Worm (Caenorhabditis elegans) whole organism, young adult: ENCODE results near the gene rpi-2.

Experiments
- B0019.2 ChIP-seq: fragments of 200-800 bp; sonication (Bioruptor generic); conservative IDR thresholded peaks from 2 replicates; pipeline ENCODE4 v1.3.6; 2022; ENCODE audit warnings: missing genetic modification reagents, missing genetic modification characterization, missing compliant biosample characterization
- B0336.3 ChIP-seq: fragments of 200-800 bp; sonication (Bioruptor generic); IDR thresholded peaks from 2 replicates; pipeline ENCODE4 v1.3.6; 2022; ENCODE audit warnings: missing genetic modification characterization, missing compliant biosample characterization
- F33H1.4 ChIP-seq: fragments of 200-800 bp; sonication (Bioruptor generic); IDR thresholded peaks from 2 replicates; pipeline ENCODE4 v1.3.6; 2022; ENCODE audit warnings: missing genetic modification reagents, missing genetic modification characterization, missing compliant biosample characterization
- F52B5.7 ChIP-seq: sonication (generic microtip); optimal IDR thresholded peaks from 2 replicates; lab custom pipeline; 2016; ENCODE audit warnings: mild to moderate bottlenecking, missing genetic modification characterization, missing compliant biosample characterization
- F57C9.4 ChIP-seq: sonication (generic microtip); optimal IDR thresholded peaks from 2 replicates; lab custom pipeline; 2017; ENCODE audit warnings: mild to moderate bottlenecking, missing genetic modification characterization, missing compliant biosample characterization
- K11D2.4 ChIP-seq: fragments of 200-800 bp; sonication (Bioruptor generic); IDR thresholded peaks from 2 replicates; pipeline ENCODE4 v1.3.6; 2022; ENCODE audit warnings: missing genetic modification reagents, missing genetic modification characterization, missing compliant biosample characterization
- T26A5.8 ChIP-seq: sonication (generic microtip); optimal IDR thresholded peaks from 2 replicates; lab custom pipeline; 2016; ENCODE audit warnings: missing genetic modification characterization, missing compliant biosample characterization
- Y67H2A.10 ChIP-seq: fragments of 200-800 bp; sonication (Bioruptor generic); conservative IDR thresholded peaks from 2 replicates; pipeline ENCODE4 v1.3.6; 2022; ENCODE audit warnings: missing genetic modification reagents, missing genetic modification characterization, missing compliant biosample characterization
- Y79H2A.3 ChIP-seq: fragments of 200-800 bp; sonication (Bioruptor generic); conservative IDR thresholded peaks from 2 replicates; pipeline ENCODE4 v1.3.6; 2022; ENCODE audit warnings: missing genetic modification reagents, missing genetic modification characterization, missing compliant biosample characterization
- ZK185.1 ChIP-seq: sonication (generic microtip); optimal IDR thresholded peaks from 2 replicates; lab custom pipeline; 2016; ENCODE audit warnings: mild to moderate bottlenecking, missing genetic modification characterization, missing compliant biosample characterization; ENCODE audit not compliant: poor library complexity, severe bottlenecking
- ama-1 ChIP-seq, 3 experiments: fragments of 150-350 bp in 1 of 3; sonication (generic microtip) in 2 of 3; optimal IDR thresholded peaks; 2 replicates each; lab custom pipeline; 2014 to 2018; ENCODE audit warnings: missing biosample characterization in 2 of 3, missing genetic modification characterization in 2 of 3, missing genetic modification reagents in 2 of 3
- aptf-3 ChIP-seq: fragments of 200-800 bp; sonication (Bioruptor generic); IDR thresholded peaks from 2 replicates; pipeline ENCODE4 v1.3.6; 2022; ENCODE audit warnings: missing genetic modification characterization, missing compliant biosample characterization
- atf-7 ChIP-seq: sonication (generic microtip); optimal IDR thresholded peaks from 2 replicates; lab custom pipeline; 2017; ENCODE audit warnings: mild to moderate bottlenecking, missing genetic modification characterization, missing compliant biosample characterization
- athp-1 ChIP-seq: sonication (generic microtip); optimal IDR thresholded peaks from 2 replicates; lab custom pipeline; 2017; ENCODE audit warnings: mild to moderate bottlenecking, missing genetic modification characterization, missing compliant biosample characterization
- bed-2 ChIP-seq: fragments of 200-800 bp; sonication (Bioruptor generic); IDR thresholded peaks from 2 replicates; pipeline ENCODE4 v1.3.6; 2022; ENCODE audit warnings: missing genetic modification reagents, missing genetic modification characterization, missing compliant biosample characterization
- ccch-3 ChIP-seq: fragments of 200-800 bp; sonication (Bioruptor generic); optimal IDR thresholded peaks from 2 replicates; lab custom pipeline; 2018; ENCODE audit warnings: mild to moderate bottlenecking, missing genetic modification characterization, missing compliant biosample characterization
- ceh-100 ChIP-seq: fragments of 200-800 bp; sonication (Bioruptor generic); IDR thresholded peaks from 2 replicates; pipeline ENCODE4 v1.3.6; 2022; ENCODE audit warnings: missing genetic modification reagents, missing genetic modification characterization, missing compliant biosample characterization
- ets-4 ChIP-seq: fragments of 200-800 bp; sonication (Bioruptor generic); optimal IDR thresholded peaks from 2 replicates; lab custom pipeline; 2018; ENCODE audit warnings: mild to moderate bottlenecking, missing genetic modification characterization, missing compliant biosample characterization
- gei-17 ChIP-seq: fragments of 200-800 bp; sonication (Bioruptor generic); optimal IDR thresholded peaks from 2 replicates; lab custom pipeline; 2018; ENCODE audit warnings: mild to moderate bottlenecking, missing genetic modification characterization, missing compliant biosample characterization
- lag-1 ChIP-seq: fragments of 200-800 bp; sonication (Bioruptor generic); IDR thresholded peaks from 2 replicates; pipeline ENCODE4 v1.3.6; 2022; ENCODE audit warnings: missing genetic modification reagents, missing genetic modification characterization, missing compliant biosample characterization
- let-526 ChIP-seq: fragments of 200-800 bp; sonication (Bioruptor generic); IDR thresholded peaks from 2 replicates; pipeline ENCODE4 v1.3.6; 2022; ENCODE audit warnings: missing genetic modification reagents, missing genetic modification characterization, missing compliant biosample characterization
- lin-26 ChIP-seq: fragments of 200-800 bp; sonication (Bioruptor generic); IDR thresholded peaks from 2 replicates; pipeline ENCODE4 v1.3.6; 2022; ENCODE audit warnings: missing genetic modification reagents, missing genetic modification characterization, missing compliant biosample characterization
- lin-40 ChIP-seq: sonication (generic microtip); optimal IDR thresholded peaks from 2 replicates; lab custom pipeline; 2016; ENCODE audit warnings: missing genetic modification characterization, mild to moderate bottlenecking, missing compliant biosample characterization, missing genotype, missing genetic modification reagents
- lin-54 ChIP-seq: fragments of 200-800 bp; sonication (Bioruptor generic); optimal IDR thresholded peaks from 2 replicates; lab custom pipeline; 2018; ENCODE audit warnings: mild to moderate bottlenecking, missing genetic modification characterization, missing compliant biosample characterization
- lir-1 ChIP-seq: fragments of 200-800 bp; sonication (Bioruptor generic); conservative IDR thresholded peaks from 2 replicates; pipeline ENCODE4 v1.3.6; 2022; ENCODE audit warnings: missing genetic modification reagents, missing genetic modification characterization, missing compliant biosample characterization
- madf-10 ChIP-seq: sonication (generic microtip); optimal IDR thresholded peaks from 2 replicates; lab custom pipeline; 2016; ENCODE audit warnings: mild to moderate bottlenecking, missing genetic modification characterization, missing compliant biosample characterization
- madf-6 ChIP-seq: fragments of 200-800 bp; sonication (Bioruptor generic); IDR thresholded peaks from 2 replicates; pipeline ENCODE4 v1.3.6; 2022; ENCODE audit warnings: missing genetic modification reagents, missing genetic modification characterization, missing compliant biosample characterization
- mes-4 ChIP-seq: sonication (generic microtip); optimal IDR thresholded peaks from 2 replicates; lab custom pipeline; 2016; ENCODE audit warnings: missing genotype, missing genetic modification characterization, missing compliant biosample characterization
- nfyb-1 ChIP-seq: fragments of 200-800 bp; sonication (Bioruptor generic); IDR thresholded peaks from 2 replicates; pipeline ENCODE4 v1.3.6; 2022; ENCODE audit warnings: missing genetic modification reagents, missing genetic modification characterization, missing compliant biosample characterization
- nhr-90 ChIP-seq: sonication (generic microtip); optimal IDR thresholded peaks from 2 replicates; lab custom pipeline; 2016; ENCODE audit warnings: missing genotype, mild to moderate bottlenecking, missing genetic modification characterization, missing compliant biosample characterization
- pbrm-1 ChIP-seq: fragments of 200-800 bp; sonication (Bioruptor generic); IDR thresholded peaks from 2 replicates; pipeline ENCODE4 v1.3.6; 2022; ENCODE audit warnings: missing genetic modification reagents, missing genetic modification characterization, missing compliant biosample characterization
- pha-4 ChIP-seq: fragments of 150-350 bp; sonication (generic microtip); optimal IDR thresholded peaks from 2 replicates; lab custom pipeline; 2014; ENCODE audit warnings: missing biosample characterization, missing genetic modification reagents, missing genetic modification characterization
- rec-8 ChIP-seq, 2 experiments: sonication (generic microtip); optimal IDR thresholded peaks; 2 replicates each; lab custom pipeline; 2016; ENCODE audit warnings: mild to moderate bottlenecking in 2 of 2, missing genetic modification characterization in 2 of 2, missing genetic modification reagents in 2 of 2, missing genotype in 2 of 2, missing biosample characterization in 1 of 2, missing compliant biosample characterization in 1 of 2, moderate library complexity in 1 of 2
- rpc-1 ChIP-seq, 2 experiments: fragments of 150-350 bp in 1 of 2; sonication (generic microtip) in 1 of 2; optimal IDR thresholded peaks; 2 replicates each; lab custom pipeline; 2014 to 2018; ENCODE audit warnings: missing biosample characterization in 1 of 2, missing genetic modification characterization in 1 of 2, missing genetic modification reagents in 1 of 2, missing genotype in 1 of 2
- snpc-4 ChIP-seq, 5 experiments: fragments of 150-350 bp in 1 of 5; sonication (generic microtip) in 4 of 5; optimal IDR thresholded peaks; 2 replicates each; lab custom pipeline; 2014 to 2018; ENCODE audit warnings: missing genetic modification characterization in 5 of 5, missing biosample characterization in 3 of 5, antibody characterized with exemption in 2 of 5, mild to moderate bottlenecking in 2 of 5, missing compliant biosample characterization in 2 of 5, missing genotype in 2 of 5, moderate library complexity in 2 of 5, missing genetic modification reagents in 1 of 5
- somi-1 ChIP-seq: fragments of 200-800 bp; sonication (Bioruptor generic); optimal IDR thresholded peaks from 2 replicates; lab custom pipeline; 2018; ENCODE audit warnings: mild to moderate bottlenecking, missing genetic modification characterization, missing compliant biosample characterization
- tbx-9 ChIP-seq: sonication (generic microtip); optimal IDR thresholded peaks from 2 replicates; lab custom pipeline; 2016; ENCODE audit warnings: borderline replicate concordance, missing genetic modification characterization, inconsistent platforms, missing compliant biosample characterization
- ztf-18 ChIP-seq: sonication (generic microtip); optimal IDR thresholded peaks from 2 replicates; lab custom pipeline; 2016; ENCODE audit warnings: missing genotype, mild to moderate bottlenecking, missing genetic modification characterization, missing compliant biosample characterization
- ztf-22 ChIP-seq: fragments of 200-800 bp; sonication (Bioruptor generic); optimal IDR thresholded peaks from 2 replicates; lab custom pipeline; 2018; ENCODE audit warnings: mild to moderate bottlenecking, missing genetic modification characterization, moderate library complexity, missing compliant biosample characterization
- ztf-26 ChIP-seq: sonication (generic microtip); optimal IDR thresholded peaks from 2 replicates; lab custom pipeline; 2017; ENCODE audit warnings: missing genetic modification characterization, missing compliant biosample characterization
- ztf-3 ChIP-seq: fragments of 200-800 bp; sonication (Bioruptor generic); optimal IDR thresholded peaks from 2 replicates; lab custom pipeline; 2018; ENCODE audit warnings: mild to moderate bottlenecking, missing genetic modification characterization, missing compliant biosample characterization

rpi-2 gene

ce11 chrIV:1722953-1723352 lies 11.9 kb downstream of the rpi-2 start:
- peak; percentile 18 for TF ChIP-seq lin-40 (tag; lab: Kevin White, UChicago)
- TF ChIP-seq somi-1 (GFP tag; lab: Kevin White, UChicago), result no peak
- TF ChIP-seq K11D2.4 (GFP tag; lab: Robert Waterston, UW), result peak; percentile 25; the same call in 1 of the 2 replicates
- peak; percentile 10 for TF ChIP-seq lin-26
- TF ChIP-seq ama-1 (optimal IDR thresholded peaks at IDR 0.05; lab: Kevin White, UChicago), result no peak
- TF ChIP-seq ama-1 (GFP tag; optimal IDR thresholded peaks at IDR 0.05; lab: Kevin White, UChicago), result no peak
- peak; percentile 31 for TF ChIP-seq ztf-26

- no peak for TF ChIP-seq Y67H2A.10 (GFP tag; lab: Robert Waterston, UW)
- no peak for TF ChIP-seq pbrm-1
- no peak for TF ChIP-seq nhr-90 (tag; lab: Kevin White, UChicago)
Measured at ce11 chrIV:1724283-1724682, 13.2 kb downstream of the rpi-2 start, which contains the start of gene epic-3. Gene epic-3, minus strand, starts transcription at chrIV:1724383.

ce11 chrIV:1725888-1726287 lies 14.8 kb downstream of the rpi-2 start, which contains the start of gene K08D12.8:
Gene K08D12.8, plus strand, starts transcription at chrIV:1726188.
- no peak for TF ChIP-seq B0019.2 (GFP tag; lab: Robert Waterston, UW)
- no peak for TF ChIP-seq T26A5.8
- TF ChIP-seq nfyb-1, result no peak
- no peak for TF ChIP-seq mes-4
- no peak for TF ChIP-seq ztf-18
- no peak for TF ChIP-seq lin-54 (GFP tag; lab: Kevin White, UChicago)
- TF ChIP-seq lag-1 (GFP tag; lab: Robert Waterston, UW), result no peak
- no peak for TF ChIP-seq F52B5.7
- TF ChIP-seq rpc-1 (optimal IDR thresholded peaks at IDR 0.05; lab: Kevin White, UChicago), result no peak
- TF ChIP-seq rpc-1 (tag; optimal IDR thresholded peaks at IDR 0.05; lab: Kevin White, UChicago), result no peak
- no peak for TF ChIP-seq gei-17

ce11 chrIV:1727538-1728072 lies 16.5 kb downstream of the rpi-2 start:
- TF ChIP-seq Y79H2A.3, result 0 out of 2 replicates have a peak, but pooled peaks have one; percentile 37
- TF ChIP-seq madf-6 (GFP tag; lab: Robert Waterston, UW), result peak; percentile 50; the same call in 1 of the 2 replicates
- TF ChIP-seq ZK185.1 (tag; lab: Kevin White, UChicago), result no peak
- TF ChIP-seq athp-1, result peak; percentile 14
- peak; percentile 37 for TF ChIP-seq atf-7 (tag; lab: Kevin White, UChicago)
- no peak for TF ChIP-seq lin-40 (tag; lab: Kevin White, UChicago)
- no peak for TF ChIP-seq pha-4 (tag; lab: Kevin White, UChicago)
- peak; percentile 9 for TF ChIP-seq F52B5.7
- no peak for TF ChIP-seq madf-10 (tag; lab: Kevin White, UChicago)
- no peak for TF ChIP-seq ceh-100
- TF ChIP-seq let-526, result no peak
- TF ChIP-seq aptf-3 (GFP tag; lab: Robert Waterston, UW), result no peak
- 0 out of 2 replicates have a peak, but pooled peaks have one; percentile 27 for TF ChIP-seq nfyb-1
- no peak for TF ChIP-seq snpc-4 (GFP tag; optimal IDR thresholded peaks at IDR 0.05; lab: Kevin White, UChicago)
- no peak for TF ChIP-seq snpc-4 (tag; optimal IDR thresholded peaks at IDR 0.05; lab: Kevin White, UChicago)
- no peak for TF ChIP-seq lir-1 (GFP tag; lab: Robert Waterston, UW)
- no peak for TF ChIP-seq ama-1 (optimal IDR thresholded peaks at IDR 0.05; lab: Kevin White, UChicago)
- TF ChIP-seq ama-1 (GFP tag; optimal IDR thresholded peaks at IDR 0.05; lab: Kevin White, UChicago), result no peak
- TF ChIP-seq B0336.3, result peak; percentile 79
- TF ChIP-seq ztf-22, result no peak
- TF ChIP-seq ccch-3 (GFP tag; lab: Kevin White, UChicago), result no peak
- TF ChIP-seq ets-4 (GFP tag; lab: Kevin White, UChicago), result no peak
- no peak for TF ChIP-seq F57C9.4 (tag; lab: Kevin White, UChicago)
- TF ChIP-seq rec-8 (tag; optimal IDR thresholded peaks at IDR 0.05; lab: Kevin White, UChicago), result no peak
- no peak for TF ChIP-seq tbx-9 (tag; lab: Kevin White, UChicago)
- no peak for TF ChIP-seq bed-2 (GFP tag; lab: Robert Waterston, UW)
- TF ChIP-seq lin-26, result peak; percentile 31; the same call in 1 of the 2 replicates
- TF ChIP-seq ztf-3 (GFP tag; lab: Kevin White, UChicago), result no peak
- 0 out of 2 replicates have a peak, but pooled peaks have one; percentile 7 for TF ChIP-seq F33H1.4
- no peak for TF ChIP-seq mes-4
